Worm (Caenorhabditis elegans) whole organism, L4 larva: ENCODE results near the gene C16C8.12.

Experiments used
- F10B5.3 ChIP-seq: sonication (generic microtip); optimal IDR thresholded peaks from 2 replicates; lab custom pipeline; 2016; ENCODE audit warnings: mild to moderate bottlenecking, missing genetic modification characterization, missing compliant biosample characterization
- F44E2.7 ChIP-seq: fragments of 200-800 bp; sonication (Bioruptor generic); IDR thresholded peaks from 2 replicates; pipeline ENCODE4 v2.1.2; 2022; ENCODE audit warnings: missing genetic modification characterization, missing compliant biosample characterization
- T26A8.4 ChIP-seq: fragments of 200-800 bp; sonication (Bioruptor generic); IDR thresholded peaks from 2 replicates; pipeline ENCODE4 v1.3.6; 2022; ENCODE audit warnings: missing genetic modification characterization, missing compliant biosample characterization
- Y105C5A.15 ChIP-seq: fragments of 200-800 bp; sonication (Bioruptor generic); IDR thresholded peaks from 2 replicates; pipeline ENCODE4 v1.3.6; 2022; ENCODE audit warnings: missing genetic modification characterization, missing compliant biosample characterization
- Y48G9A.11 ChIP-seq: fragments of 200-800 bp; sonication (Bioruptor generic); IDR thresholded peaks from 2 replicates; pipeline ENCODE4 v1.3.6; 2022; ENCODE audit warnings: missing genetic modification reagents, missing genetic modification characterization, missing compliant biosample characterization
- Y5F2A.4 ChIP-seq: fragments of 200-800 bp; sonication (Bioruptor generic); optimal IDR thresholded peaks from 2 replicates; lab custom pipeline; 2018; ENCODE audit warnings: mild to moderate bottlenecking, missing genetic modification characterization, missing compliant biosample characterization
- ZK546.5 ChIP-seq, 2 experiments: sonication (generic microtip); optimal IDR thresholded peaks; 2 replicates each; lab custom pipeline; 2017; ENCODE audit warnings: missing biosample characterization in 2 of 2, missing genetic modification characterization in 2 of 2
- aha-1 ChIP-seq: fragments of 150-350 bp; peaks from one replicate; lab custom pipeline; 2014; ENCODE audit warnings: missing biosample characterization, missing genetic modification characterization
- ceh-20 ChIP-seq: fragments of 200-800 bp; sonication (Bioruptor generic); IDR thresholded peaks from 2 replicates; pipeline ENCODE4 v1.3.6; 2022; ENCODE audit warnings: missing genetic modification reagents, missing genetic modification characterization, missing compliant biosample characterization
- ceh-28 ChIP-seq: fragments of 150-350 bp; optimal IDR thresholded peaks from 2 replicates; lab custom pipeline; 2014; ENCODE audit warnings: missing biosample characterization, missing genetic modification reagents, missing genetic modification characterization
- cey-2 ChIP-seq: sonication (generic microtip); optimal IDR thresholded peaks from 3 replicates; lab custom pipeline; 2017; ENCODE audit warnings: missing genetic modification characterization, mild to moderate bottlenecking, missing compliant biosample characterization, antibody characterized with exemption, borderline replicate concordance; ENCODE audit not compliant: insufficient read depth
- ctbp-1 ChIP-seq: fragments of 200-800 bp; sonication (Bioruptor generic); IDR thresholded peaks from 2 replicates; pipeline ENCODE4 v1.3.6; 2022; ENCODE audit warnings: missing genetic modification reagents, missing genetic modification characterization, missing compliant biosample characterization
- dmd-6 ChIP-seq: fragments of 200-800 bp; sonication (Bioruptor generic); IDR thresholded peaks from 2 replicates; pipeline ENCODE4 v1.3.6; 2022; ENCODE audit warnings: missing genetic modification reagents, missing genetic modification characterization, missing compliant biosample characterization
- dmd-8 ChIP-seq: fragments of 200-800 bp; sonication (Bioruptor generic); IDR thresholded peaks from 2 replicates; pipeline ENCODE4 v1.3.6; 2022; ENCODE audit warnings: missing genetic modification characterization, missing compliant biosample characterization
- dpl-1 ChIP-seq: fragments of 150-350 bp; optimal IDR thresholded peaks from 2 replicates; lab custom pipeline; 2014; ENCODE audit warnings: missing biosample characterization, missing genetic modification reagents, missing genetic modification characterization
- egl-43 ChIP-seq: fragments of 200-800 bp; sonication (Bioruptor generic); IDR thresholded peaks from 2 replicates; pipeline ENCODE4 v1.3.6; 2022; ENCODE audit warnings: missing genetic modification reagents, missing genetic modification characterization, missing compliant biosample characterization
- fos-1 ChIP-seq: fragments of 150-350 bp; optimal IDR thresholded peaks from 2 replicates; lab custom pipeline; 2014; ENCODE audit warnings: missing biosample characterization, missing genetic modification characterization
- hif-1 ChIP-seq, 2 experiments: sonication (generic microtip); optimal IDR thresholded peaks; 2 replicates each; lab custom pipeline; 2016 to 2017; ENCODE audit warnings: missing compliant biosample characterization in 2 of 2, missing genetic modification characterization in 2 of 2, missing genetic modification reagents in 2 of 2, missing genotype in 2 of 2, mild to moderate bottlenecking in 1 of 2
- hlh-11 ChIP-seq: fragments of 200-800 bp; sonication (Bioruptor generic); optimal IDR thresholded peaks from 2 replicates; lab custom pipeline; 2018; ENCODE audit warnings: mild to moderate bottlenecking, missing genetic modification characterization, missing compliant biosample characterization
- jun-1 ChIP-seq: fragments of 150-350 bp; optimal IDR thresholded peaks from 2 replicates; lab custom pipeline; 2014; ENCODE audit warnings: missing biosample characterization, missing genetic modification reagents, missing genetic modification characterization
- lim-7 ChIP-seq: fragments of 200-800 bp; sonication (Bioruptor generic); IDR thresholded peaks from 2 replicates; pipeline ENCODE4 v1.3.6; 2022; ENCODE audit warnings: missing genetic modification characterization, missing compliant biosample characterization
- lin-15B ChIP-seq: fragments of 150-350 bp; sonication (generic microtip); optimal IDR thresholded peaks from 3 replicates; lab custom pipeline; 2014; ENCODE audit warnings: missing biosample characterization, missing genetic modification characterization
- lin-29 ChIP-seq: fragments of 200-800 bp; sonication (Bioruptor generic); IDR thresholded peaks from 2 replicates; pipeline ENCODE4 v1.3.6; 2022; ENCODE audit warnings: missing genetic modification reagents, missing genetic modification characterization, missing compliant biosample characterization
- mdt-29 ChIP-seq: fragments of 200-800 bp; sonication (Bioruptor generic); IDR thresholded peaks from 2 replicates; pipeline ENCODE4 v1.3.6; 2022; ENCODE audit warnings: missing genetic modification reagents, missing genetic modification characterization, missing compliant biosample characterization
- mes-2 ChIP-seq: sonication (generic microtip); optimal IDR thresholded peaks from 2 replicates; lab custom pipeline; 2016; ENCODE audit warnings: missing genotype, mild to moderate bottlenecking, missing genetic modification characterization, missing compliant biosample characterization; ENCODE audit not compliant: poor library complexity, severe bottlenecking
- mxl-3 ChIP-seq: fragments of 200-800 bp; sonication (Bioruptor generic); optimal IDR thresholded peaks from 2 replicates; lab custom pipeline; 2018; ENCODE audit warnings: mild to moderate bottlenecking, missing genetic modification characterization, missing compliant biosample characterization
- nhr-237 ChIP-seq: sonication (generic microtip); optimal IDR thresholded peaks from 2 replicates; lab custom pipeline; 2017; ENCODE audit warnings: missing biosample characterization, missing genetic modification characterization
- nhr-25 ChIP-seq: sonication (generic microtip); optimal IDR thresholded peaks from 2 replicates; lab custom pipeline; 2017; ENCODE audit warnings: missing genetic modification characterization, mild to moderate bottlenecking, missing compliant biosample characterization, antibody characterized with exemption, moderate library complexity, borderline replicate concordance; ENCODE audit not compliant: insufficient read depth
- nhr-28 ChIP-seq: fragments of 150-350 bp; optimal IDR thresholded peaks from 2 replicates; lab custom pipeline; 2014; ENCODE audit warnings: missing biosample characterization, missing genetic modification characterization
- nhr-48 ChIP-seq: sonication (generic microtip); optimal IDR thresholded peaks from 2 replicates; lab custom pipeline; 2016; ENCODE audit warnings: mild to moderate bottlenecking, missing genetic modification characterization, missing compliant biosample characterization
- nhr-76 ChIP-seq: fragments of 150-350 bp; optimal IDR thresholded peaks from 2 replicates; lab custom pipeline; 2014; ENCODE audit warnings: missing biosample characterization, missing genetic modification characterization
- pqm-1 ChIP-seq: sonication (generic microtip); optimal IDR thresholded peaks from 2 replicates; lab custom pipeline; 2017; ENCODE audit warnings: missing biosample characterization, missing genetic modification characterization
- saeg-2 ChIP-seq: fragments of 200-800 bp; sonication (Bioruptor generic); IDR thresholded peaks from 2 replicates; pipeline ENCODE4 v1.3.6; 2022; ENCODE audit warnings: missing genetic modification reagents, missing genetic modification characterization, missing compliant biosample characterization
- sdz-12 ChIP-seq: fragments of 200-800 bp; sonication (Bioruptor generic); optimal IDR thresholded peaks from 2 replicates; lab custom pipeline; 2018; ENCODE audit warnings: mild to moderate bottlenecking, missing genetic modification characterization, missing compliant biosample characterization
- set-16 ChIP-seq: fragments of 200-800 bp; sonication (Bioruptor generic); IDR thresholded peaks from 2 replicates; pipeline ENCODE4 v1.3.6; 2022; ENCODE audit warnings: missing genetic modification reagents, missing genetic modification characterization, missing compliant biosample characterization
- snpc-4 ChIP-seq: fragments of 150-350 bp; optimal IDR thresholded peaks from 2 replicates; lab custom pipeline; 2014; ENCODE audit warnings: missing biosample characterization, missing genetic modification characterization
- spr-3 ChIP-seq: fragments of 200-800 bp; sonication (Bioruptor generic); optimal IDR thresholded peaks from 2 replicates; lab custom pipeline; 2018; ENCODE audit warnings: mild to moderate bottlenecking, missing genetic modification characterization, missing compliant biosample characterization
- tra-1 ChIP-seq: fragments of 200-800 bp; sonication (Bioruptor generic); IDR thresholded peaks from 2 replicates; pipeline ENCODE4 v1.3.6; 2022; ENCODE audit warnings: missing genetic modification reagents, missing genetic modification characterization, missing compliant biosample characterization
- unc-39 ChIP-seq: sonication (generic microtip); optimal IDR thresholded peaks from 2 replicates; lab custom pipeline; 2017; ENCODE audit warnings: missing biosample characterization, missing genetic modification characterization
- unc-62 ChIP-seq, 3 experiments: fragments of 150-350 bp in 1 of 3; sonication (generic microtip); optimal IDR thresholded peaks in 2 of 3; peaks in 1 of 3; 1 replicate in 1 of 3; 2 replicates in 2 of 3; lab custom pipeline; 2014 to 2017; ENCODE audit warnings: missing biosample characterization in 3 of 3, missing genetic modification characterization in 3 of 3, missing genetic modification reagents in 3 of 3, missing genotype in 1 of 3
- vab-7 ChIP-seq: fragments of 200-800 bp; sonication (Bioruptor generic); IDR thresholded peaks from 2 replicates; pipeline ENCODE4 v1.3.6; 2022; ENCODE audit warnings: missing genetic modification reagents, missing genetic modification characterization, missing compliant biosample characterization
- zfp-2 ChIP-seq: sonication (generic microtip); optimal IDR thresholded peaks from 2 replicates; lab custom pipeline; 2016; ENCODE audit warnings: mild to moderate bottlenecking, missing genetic modification characterization, missing compliant biosample characterization
- zip-2 ChIP-seq: fragments of 150-350 bp; optimal IDR thresholded peaks from 2 replicates; lab custom pipeline; 2014; ENCODE audit warnings: missing biosample characterization, missing genetic modification characterization
- ztf-11 ChIP-seq: fragments of 150-350 bp; optimal IDR thresholded peaks from 2 replicates; lab custom pipeline; 2014; ENCODE audit warnings: missing biosample characterization, missing genetic modification characterization
- ztf-7 ChIP-seq: fragments of 150-350 bp; optimal IDR thresholded peaks from 2 replicates; lab custom pipeline; 2014; ENCODE audit warnings: missing biosample characterization, missing genetic modification characterization

C16C8.12 gene

ce11 chrII:3428158-3428704 lies 24.3 kb upstream of the C16C8.12 start (continued):
- TF ChIP-seq ceh-28 (tag; lab: Kevin White, UChicago) (no peak), tra-1 (no peak), hlh-11 (tag; lab: Kevin White, UChicago) (peak; percentile 1), hif-1 (tag; optimal IDR thresholded peaks at IDR 0.05; lab: Kevin White, UChicago) (peak in 1 of 2 experiments; percentile 18), mxl-3 (GFP tag; lab: Kevin White, UChicago) (no peak), spr-3 (GFP tag; lab: Kevin White, UChicago) (no peak), ctbp-1 (GFP tag; lab: Robert Waterston, UW) (0 out of 2 replicates have a peak, but pooled peaks have one; percentile 33), egl-43 (GFP tag; lab: Robert Waterston, UW) (0 out of 2 replicates have a peak, but pooled peaks have one; percentile 20), unc-39 (no peak), nhr-76 (tag; lab: Kevin White, UChicago) (no peak), lin-29 (no peak), F10B5.3 (tag; lab: Kevin White, UChicago) (no peak), lin-15B (tag; lab: Kevin White, UChicago) (no peak), pqm-1 (tag; lab: Kevin White, UChicago) (no peak), sdz-12 (GFP tag; lab: Kevin White, UChicago) (no peak)

- TF ChIP-seq ceh-28 (tag; lab: Kevin White, UChicago) (no peak), vab-7 (GFP tag; lab: Robert Waterston, UW) (no peak), ZK546.5 (tag; optimal IDR thresholded peaks at IDR 0.05; lab: Kevin White, UChicago) (no peak), F44E2.7 (GFP tag; lab: Robert Waterston, UW) (no peak), snpc-4 (tag; lab: Kevin White, UChicago) (no peak), saeg-2 (no peak), mes-2 (tag; lab: Kevin White, UChicago) (no peak), Y105C5A.15 (GFP tag; lab: Robert Waterston, UW) (no peak), Y5F2A.4 (GFP tag; lab: Kevin White, UChicago) (no peak), nhr-28 (tag; lab: Kevin White, UChicago) (no peak), jun-1 (tag; lab: Kevin White, UChicago) (no peak), mdt-29 (GFP tag; lab: Robert Waterston, UW) (no peak), pqm-1 (tag; lab: Kevin White, UChicago) (no peak), fos-1 (no peak), F10B5.3 (tag; lab: Kevin White, UChicago) (no peak), ztf-7 (no peak), zfp-2 (tag; lab: Kevin White, UChicago) (no peak), dpl-1 (GFP tag; lab: Kevin White, UChicago) (no peak), cey-2 (tag; lab: Kevin White, UChicago) (no peak), set-16 (no peak)
Observed at ce11 chrII:3429400-3429799, 23.1 kb upstream of the C16C8.12 start, which contains the start of gene C16C8.18. Gene C16C8.18, plus strand, starts transcription at chrII:3429700.

ce11 chrII:3434893-3435503 lies 17.5 kb upstream of the C16C8.12 start:
- TF ChIP-seq cey-2 (tag; lab: Kevin White, UChicago) (no peak), nhr-48 (tag; lab: Kevin White, UChicago) (no peak), snpc-4 (tag; lab: Kevin White, UChicago) (peak; percentile 16), ceh-20 (no peak), lin-15B (tag; lab: Kevin White, UChicago) (no peak), tra-1 (no peak), nhr-237 (no peak), T26A8.4 (no peak), Y48G9A.11 (GFP tag; lab: Robert Waterston, UW) (no peak), dmd-6 (GFP tag; lab: Robert Waterston, UW) (peak; percentile 55), zip-2 (tag; lab: Kevin White, UChicago) (no peak), saeg-2 (no peak), ztf-11 (tag; lab: Kevin White, UChicago) (no peak), dmd-8 (GFP tag; lab: Robert Waterston, UW) (no peak), ceh-28 (tag; lab: Kevin White, UChicago) (no peak), nhr-25 (tag; lab: Kevin White, UChicago) (peak; percentile 16), unc-62 (GFP tag; optimal IDR thresholded peaks at IDR 0.05 in 1 of 2; lab: Kevin White, UChicago) (peak in 1 of 2 experiments; percentile 30), unc-62 (tag; optimal IDR thresholded peaks at IDR 0.05; lab: Kevin White, UChicago) (no peak), lim-7 (no peak), aha-1 (no peak), nhr-28 (tag; lab: Kevin White, UChicago) (peak; percentile 34)
- TF ChIP-seq, all 104 proteins: peak for 5
